Worm (Caenorhabditis elegans) whole organism, young adult: ENCODE measurements around the gene str-207.

Source experiments
- F10E7.11 ChIP-seq: sonication (generic microtip); optimal IDR thresholded peaks from 2 replicates; lab custom pipeline; 2017; ENCODE audit warnings: mild to moderate bottlenecking, missing genetic modification characterization, moderate library complexity, missing compliant biosample characterization
- F23B12.7 ChIP-seq: sonication (generic microtip); optimal IDR thresholded peaks from 2 replicates; lab custom pipeline; 2017; ENCODE audit warnings: missing genetic modification characterization, mild to moderate bottlenecking, missing compliant biosample characterization, antibody characterized with exemption, moderate library complexity; ENCODE audit not compliant: insufficient read depth
- Y53F4B.3 ChIP-seq: fragments of 200-800 bp; sonication (Bioruptor generic); IDR thresholded peaks from 2 replicates; pipeline ENCODE4 v1.3.6; 2022; ENCODE audit warnings: missing genetic modification reagents, missing genetic modification characterization, missing compliant biosample characterization
- ama-1 ChIP-seq, 3 experiments: fragments of 150-350 bp in 1 of 3; sonication (generic microtip) in 2 of 3; optimal IDR thresholded peaks; 2 replicates each; lab custom pipeline; 2014 to 2018; ENCODE audit warnings: missing biosample characterization in 2 of 3, missing genetic modification characterization in 2 of 3, missing genetic modification reagents in 2 of 3
- attf-3 ChIP-seq: fragments of 200-800 bp; sonication (Bioruptor generic); conservative IDR thresholded peaks from 2 replicates; pipeline ENCODE4 v1.3.6; 2022; ENCODE audit warnings: missing genetic modification reagents, missing genetic modification characterization, missing compliant biosample characterization
- ceh-91 ChIP-seq: fragments of 200-800 bp; sonication (Bioruptor generic); IDR thresholded peaks from 2 replicates; pipeline ENCODE4 v1.3.6; 2022; ENCODE audit warnings: missing genetic modification reagents, missing genetic modification characterization, missing compliant biosample characterization
- die-1 ChIP-seq: sonication (generic microtip); optimal IDR thresholded peaks from 2 replicates; lab custom pipeline; 2016; ENCODE audit warnings: missing genotype, mild to moderate bottlenecking, missing genetic modification characterization, missing compliant biosample characterization
- lin-35 ChIP-seq, 3 experiments: fragments of 150-350 bp in 2 of 3; sonication (generic microtip) in 1 of 3; optimal IDR thresholded peaks; 2 replicates each; lab custom pipeline; 2014 to 2018; ENCODE audit warnings: missing biosample characterization in 3 of 3, missing genetic modification characterization in 3 of 3, missing genetic modification reagents in 3 of 3
- madf-6 ChIP-seq: fragments of 200-800 bp; sonication (Bioruptor generic); IDR thresholded peaks from 2 replicates; pipeline ENCODE4 v1.3.6; 2022; ENCODE audit warnings: missing genetic modification reagents, missing genetic modification characterization, missing compliant biosample characterization
- nfyb-1 ChIP-seq: fragments of 200-800 bp; sonication (Bioruptor generic); IDR thresholded peaks from 2 replicates; pipeline ENCODE4 v1.3.6; 2022; ENCODE audit warnings: missing genetic modification reagents, missing genetic modification characterization, missing compliant biosample characterization
- tbx-9 ChIP-seq: sonication (generic microtip); optimal IDR thresholded peaks from 2 replicates; lab custom pipeline; 2016; ENCODE audit warnings: borderline replicate concordance, missing genetic modification characterization, inconsistent platforms, missing compliant biosample characterization
- unc-130 ChIP-seq: sonication (generic microtip); optimal IDR thresholded peaks from 2 replicates; lab custom pipeline; 2016; ENCODE audit warnings: missing genetic modification reagents, missing genetic modification characterization, missing compliant biosample characterization
- unc-62 ChIP-seq: fragments of 150-350 bp; optimal IDR thresholded peaks from 2 replicates; lab custom pipeline; 2014; ENCODE audit warnings: missing biosample characterization, missing genetic modification reagents, missing genetic modification characterization

- no peak for TF ChIP-seq unc-62 (GFP tag; lab: Kevin White, UChicago)
- TF ChIP-seq die-1 (tag; lab: Kevin White, UChicago), result no peak
- no peak for TF ChIP-seq ceh-91 (GFP tag; lab: Robert Waterston, UW)
- no peak for TF ChIP-seq unc-130 (GFP tag; lab: Kevin White, UChicago)
- TF ChIP-seq madf-6 (GFP tag; lab: Robert Waterston, UW), result no peak
- no peak for TF ChIP-seq ama-1 (optimal IDR thresholded peaks at IDR 0.05; lab: Kevin White, UChicago)
- no peak for TF ChIP-seq ama-1 (GFP tag; optimal IDR thresholded peaks at IDR 0.05; lab: Kevin White, UChicago)
- TF ChIP-seq F10E7.11 (tag; lab: Kevin White, UChicago), result no peak
- TF ChIP-seq F23B12.7 (tag; lab: Kevin White, UChicago), result no peak
- no peak for TF ChIP-seq nfyb-1 (GFP tag; lab: Robert Waterston, UW)
- TF ChIP-seq attf-3 (GFP tag; lab: Robert Waterston, UW), result no peak
- TF ChIP-seq tbx-9, result no peak
- no peak for TF ChIP-seq Y53F4B.3 (GFP tag; lab: Robert Waterston, UW)
- no peak for TF ChIP-seq lin-35 (GFP tag; optimal IDR thresholded peaks at IDR 0.05; lab: Kevin White, UChicago)
Measured at ce11 chrV:4980873-4981272, 29.3 kb downstream of the str-207 start, which contains the start of gene srsx-12.
